Worm (Caenorhabditis elegans) whole organism, L1 larva: Measurements from ENCODE around the gene mtr-4.

Experiments
- efl-3 ChIP-seq: fragments of 200-800 bp; sonication (Bioruptor generic); optimal IDR thresholded peaks from 2 replicates; lab custom pipeline; 2018; ENCODE audit warnings: mild to moderate bottlenecking, missing genetic modification characterization, missing compliant biosample characterization
- grh-1 ChIP-seq: fragments of 200-800 bp; sonication (Bioruptor generic); IDR thresholded peaks from 2 replicates; pipeline ENCODE4 v1.3.6; 2022; ENCODE audit warnings: missing genetic modification reagents, missing genetic modification characterization, missing compliant biosample characterization

ce11 chrIV:9777535-9777934 lies 48.0 kb upstream of the mtr-4 start, which contains the start of gene sna-2:
- TF ChIP-seq grh-1 (GFP tag; lab: Robert Waterston, UW) (no peak), efl-3 (GFP tag; lab: Kevin White, UChicago) (no peak)
